Worm (Caenorhabditis elegans) whole organism, early embryonic: ENCODE results near the gene F26G1.9.

ENCODE experiments used
- B0310.2 ChIP-seq: sonication (generic microtip); optimal IDR thresholded peaks from 2 replicates; lab custom pipeline; 2016; ENCODE audit warnings: mild to moderate bottlenecking, missing genetic modification characterization, missing compliant biosample characterization
- F13C5.2 ChIP-seq: sonication (generic microtip); optimal IDR thresholded peaks from 2 replicates; lab custom pipeline; 2017; ENCODE audit warnings: mild to moderate bottlenecking, missing genetic modification characterization, inconsistent platforms, missing compliant biosample characterization
- aly-1 ChIP-seq: sonication (generic microtip); optimal IDR thresholded peaks from 2 replicates; lab custom pipeline; 2016; ENCODE audit warnings: missing genetic modification characterization, missing compliant biosample characterization
- ama-1 ChIP-seq: fragments of 150-350 bp; optimal IDR thresholded peaks from 2 replicates; lab custom pipeline; 2014
- ceh-13 ChIP-seq: fragments of 200-800 bp; sonication (Bioruptor generic); optimal IDR thresholded peaks from 2 replicates; lab custom pipeline; 2018; ENCODE audit warnings: mild to moderate bottlenecking, missing genetic modification characterization, missing compliant biosample characterization
- flt-1 ChIP-seq: fragments of 200-800 bp; sonication (Bioruptor generic); IDR thresholded peaks from 2 replicates; pipeline ENCODE4 v1.3.6; 2022; ENCODE audit warnings: missing genetic modification characterization, missing compliant biosample characterization
- hmg-4 ChIP-seq: fragments of 200-800 bp; sonication (Bioruptor generic); optimal IDR thresholded peaks from 2 replicates; lab custom pipeline; 2018; ENCODE audit warnings: mild to moderate bottlenecking, missing genetic modification characterization, missing compliant biosample characterization
- hnd-1 ChIP-seq: sonication (generic microtip); optimal IDR thresholded peaks from 2 replicates; lab custom pipeline; 2016; ENCODE audit warnings: missing genetic modification characterization, missing compliant biosample characterization
- scrt-1 ChIP-seq: fragments of 200-800 bp; sonication (Bioruptor generic); IDR thresholded peaks from 2 replicates; pipeline ENCODE4 v1.3.6; 2022; ENCODE audit warnings: missing genetic modification characterization, missing compliant biosample characterization
- tbx-11 ChIP-seq: fragments of 200-800 bp; sonication (Bioruptor generic); IDR thresholded peaks from 2 replicates; pipeline ENCODE4 v1.3.6; 2022; ENCODE audit warnings: missing genetic modification characterization, missing compliant biosample characterization
- tbx-37 ChIP-seq: fragments of 200-800 bp; sonication (Bioruptor generic); conservative IDR thresholded peaks from 2 replicates; pipeline ENCODE4 v1.3.6; 2022; ENCODE audit warnings: missing genetic modification reagents, missing genetic modification characterization, missing compliant biosample characterization
- tra-4 ChIP-seq: sonication (generic microtip); optimal IDR thresholded peaks from 2 replicates; lab custom pipeline; 2017; ENCODE audit warnings: missing genetic modification characterization, missing compliant biosample characterization

- TF ChIP-seq ama-1 (lab: Kevin White, UChicago): no peak
- TF ChIP-seq F13C5.2 (tag; lab: Kevin White, UChicago): no peak
- TF ChIP-seq B0310.2 (tag; lab: Kevin White, UChicago): no peak
- TF ChIP-seq tbx-37: no peak
- no peak for TF ChIP-seq hnd-1
- TF ChIP-seq tbx-11 (GFP tag; lab: Robert Waterston, UW): no peak
- TF ChIP-seq scrt-1 (GFP tag; lab: Robert Waterston, UW): no peak
- TF ChIP-seq aly-1 (tag; lab: Kevin White, UChicago): no peak
- no peak for TF ChIP-seq hmg-4 (GFP tag; lab: Kevin White, UChicago)
- TF ChIP-seq flt-1: no peak
- TF ChIP-seq tra-4 (tag; lab: Kevin White, UChicago): no peak
- TF ChIP-seq ceh-13 (GFP tag; lab: Kevin White, UChicago): no peak
Observed at ce11 chrII:4790687-4791086, 16.9 kb upstream of the F26G1.9 start.
